Worm (Caenorhabditis elegans) whole organism, L2 larva: Measurements from ENCODE around the gene col-72.

Source experiments
- C34F6.9 ChIP-seq: fragments of 150-350 bp; optimal IDR thresholded peaks from 2 replicates; lab custom pipeline; 2014; ENCODE audit warnings: missing biosample characterization, missing genetic modification characterization
- F13H6.1 ChIP-seq: sonication (generic microtip); optimal IDR thresholded peaks from 2 replicates; lab custom pipeline; 2016; ENCODE audit warnings: missing genetic modification characterization, missing compliant biosample characterization
- R02D3.7 ChIP-seq: fragments of 150-350 bp; optimal IDR thresholded peaks from 2 replicates; lab custom pipeline; 2014; ENCODE audit warnings: missing biosample characterization, missing genetic modification characterization
- Y55F3AM.14 ChIP-seq: fragments of 200-800 bp; sonication (Bioruptor generic); optimal IDR thresholded peaks from 2 replicates; lab custom pipeline; 2018; ENCODE audit warnings: mild to moderate bottlenecking, missing genetic modification characterization, missing compliant biosample characterization
- ZK546.5 ChIP-seq: sonication (generic microtip); optimal IDR thresholded peaks from 2 replicates; lab custom pipeline; 2017; ENCODE audit warnings: missing biosample characterization, missing genetic modification characterization
- alr-1 ChIP-seq: fragments of 150-350 bp; optimal IDR thresholded peaks from 2 replicates; lab custom pipeline; 2014; ENCODE audit warnings: missing biosample characterization, missing genetic modification characterization
- aly-2 ChIP-seq: fragments of 150-350 bp; optimal IDR thresholded peaks from 2 replicates; lab custom pipeline; 2014; ENCODE audit warnings: missing biosample characterization, missing genetic modification characterization
- blmp-1 ChIP-seq: sonication (generic microtip); optimal IDR thresholded peaks from 2 replicates; lab custom pipeline; 2017; ENCODE audit warnings: missing genetic modification characterization, mild to moderate bottlenecking, missing compliant biosample characterization, antibody characterized with exemption, moderate library complexity; ENCODE audit not compliant: insufficient read depth
- ceh-82 ChIP-seq: fragments of 150-350 bp; optimal IDR thresholded peaks from 2 replicates; lab custom pipeline; 2014; ENCODE audit warnings: missing biosample characterization, missing genetic modification characterization
- crh-2 ChIP-seq: sonication (generic microtip); optimal IDR thresholded peaks from 2 replicates; lab custom pipeline; 2017; ENCODE audit warnings: missing biosample characterization, missing genetic modification characterization
- dmd-4 ChIP-seq: sonication (generic microtip); optimal IDR thresholded peaks from 2 replicates; lab custom pipeline; 2017; ENCODE audit warnings: missing biosample characterization, missing genetic modification characterization
- egl-27 ChIP-seq: sonication (generic microtip); optimal IDR thresholded peaks from 3 replicates; lab custom pipeline; 2017; ENCODE audit warnings: missing biosample characterization, missing genetic modification reagents, missing genetic modification characterization
- fos-1 ChIP-seq: fragments of 150-350 bp; optimal IDR thresholded peaks from 2 replicates; lab custom pipeline; 2014; ENCODE audit warnings: missing biosample characterization, missing genetic modification characterization
- gmeb-1 ChIP-seq: fragments of 150-350 bp; optimal IDR thresholded peaks from 2 replicates; lab custom pipeline; 2014; ENCODE audit warnings: missing biosample characterization, missing genetic modification characterization
- lin-11 ChIP-seq: fragments of 150-350 bp; sonication (generic microtip); optimal IDR thresholded peaks from 2 replicates; lab custom pipeline; 2014; ENCODE audit warnings: missing biosample characterization, missing genetic modification characterization, inconsistent platforms, mixed read lengths
- lin-39 ChIP-seq: fragments of 150-350 bp; optimal IDR thresholded peaks from 2 replicates; lab custom pipeline; 2014; ENCODE audit warnings: missing biosample characterization, missing genetic modification reagents, missing genetic modification characterization
- mab-5 ChIP-seq: fragments of 150-350 bp; optimal IDR thresholded peaks from 2 replicates; lab custom pipeline; 2014; ENCODE audit warnings: missing biosample characterization, missing genetic modification characterization
- mbf-1 ChIP-seq: sonication (generic microtip); optimal IDR thresholded peaks from 2 replicates; lab custom pipeline; 2017; ENCODE audit warnings: missing biosample characterization, missing genetic modification characterization
- mdl-1 ChIP-seq, 2 experiments: fragments of 150-350 bp in 1 of 2; sonication (generic microtip) in 1 of 2; optimal IDR thresholded peaks; 2 replicates each; lab custom pipeline; 2017; ENCODE audit warnings: missing biosample characterization in 2 of 2, missing genetic modification characterization in 2 of 2
- nhr-11 ChIP-seq: fragments of 150-350 bp; optimal IDR thresholded peaks from 2 replicates; lab custom pipeline; 2014; ENCODE audit warnings: missing biosample characterization, missing genetic modification characterization
- nhr-12 ChIP-seq: fragments of 150-350 bp; optimal IDR thresholded peaks from 2 replicates; lab custom pipeline; 2014; ENCODE audit warnings: missing biosample characterization, missing genetic modification characterization
- nhr-129 ChIP-seq: fragments of 150-350 bp; optimal IDR thresholded peaks from 2 replicates; lab custom pipeline; 2014; ENCODE audit warnings: missing biosample characterization, missing genetic modification characterization
- nhr-23 ChIP-seq: fragments of 150-350 bp; optimal IDR thresholded peaks from 2 replicates; lab custom pipeline; 2014; ENCODE audit warnings: missing biosample characterization, missing genetic modification reagents, missing genetic modification characterization
- nhr-237 ChIP-seq: fragments of 150-350 bp; optimal IDR thresholded peaks from 2 replicates; lab custom pipeline; 2014; ENCODE audit warnings: missing biosample characterization, missing genetic modification characterization
- nhr-25 ChIP-seq: fragments of 150-350 bp; sonication (generic microtip); optimal IDR thresholded peaks from 3 replicates; lab custom pipeline; 2014; ENCODE audit warnings: missing biosample characterization, missing genetic modification characterization
- nhr-6 ChIP-seq: fragments of 150-350 bp; optimal IDR thresholded peaks from 2 replicates; lab custom pipeline; 2014; ENCODE audit warnings: missing biosample characterization, missing genetic modification characterization
- nhr-77 ChIP-seq: fragments of 150-350 bp; optimal IDR thresholded peaks from 2 replicates; lab custom pipeline; 2014; ENCODE audit warnings: missing biosample characterization, missing genetic modification characterization
- peb-1 ChIP-seq: fragments of 150-350 bp; optimal IDR thresholded peaks from 2 replicates; lab custom pipeline; 2014; ENCODE audit warnings: missing biosample characterization, missing genetic modification characterization
- skn-1 ChIP-seq: sonication (generic microtip); optimal IDR thresholded peaks from 2 replicates; lab custom pipeline; 2017; ENCODE audit warnings: missing biosample characterization, missing genetic modification characterization
- sma-9 ChIP-seq, 2 experiments: fragments of 150-350 bp in 1 of 2; sonication (generic microtip) in 1 of 2; optimal IDR thresholded peaks; 2 replicates each; lab custom pipeline; 2014 to 2016; ENCODE audit warnings: missing genetic modification characterization in 2 of 2, mild to moderate bottlenecking in 1 of 2, missing biosample characterization in 1 of 2, missing compliant biosample characterization in 1 of 2, missing genetic modification reagents in 1 of 2, moderate library complexity in 1 of 2
- snpc-4 ChIP-seq: fragments of 150-350 bp; optimal IDR thresholded peaks from 2 replicates; lab custom pipeline; 2014; ENCODE audit warnings: missing biosample characterization, missing genetic modification characterization
- unc-55 ChIP-seq: fragments of 150-350 bp; sonication (generic microtip); optimal IDR thresholded peaks from 3 replicates; lab custom pipeline; 2014; ENCODE audit warnings: missing biosample characterization, missing genetic modification reagents, missing genetic modification characterization
- unc-62 ChIP-seq: fragments of 150-350 bp; optimal IDR thresholded peaks from 2 replicates; lab custom pipeline; 2014; ENCODE audit warnings: missing biosample characterization, missing genetic modification reagents, missing genetic modification characterization
- zag-1 ChIP-seq: fragments of 150-350 bp; optimal IDR thresholded peaks from 2 replicates; lab custom pipeline; 2014; ENCODE audit warnings: missing biosample characterization, missing genetic modification characterization
- ztf-1 ChIP-seq: fragments of 200-800 bp; sonication (Bioruptor generic); conservative IDR thresholded peaks from 2 replicates; pipeline ENCODE4 v1.3.6; 2022; ENCODE audit warnings: missing genetic modification characterization, missing compliant biosample characterization
- ztf-11 ChIP-seq: sonication (generic microtip); optimal IDR thresholded peaks from 2 replicates; lab custom pipeline; 2017; ENCODE audit warnings: missing biosample characterization, missing genetic modification characterization
- ztf-4 ChIP-seq: fragments of 150-350 bp; optimal IDR thresholded peaks from 2 replicates; lab custom pipeline; 2014; ENCODE audit warnings: missing biosample characterization, missing genetic modification characterization

col-72 gene

ce11 chrII:3524097-3524496, at the start of gene col-72:
TSS of gene col-72 (minus strand) at chrII:3524197.
- TF ChIP-seq lin-39 (tag; lab: Kevin White, UChicago), result no peak
- no peak for TF ChIP-seq C34F6.9 (tag; lab: Kevin White, UChicago)
- no peak for TF ChIP-seq fos-1 (tag; lab: Kevin White, UChicago)
- TF ChIP-seq ceh-82, result no peak
- no peak for TF ChIP-seq R02D3.7 (tag; lab: Kevin White, UChicago)
- no peak for TF ChIP-seq ztf-11 (tag; lab: Kevin White, UChicago)
- TF ChIP-seq lin-11 (tag; lab: Kevin White, UChicago), result no peak
- TF ChIP-seq Y55F3AM.14 (GFP tag; lab: Kevin White, UChicago), result no peak
- TF ChIP-seq unc-62 (GFP tag; lab: Kevin White, UChicago), result no peak
- no peak for TF ChIP-seq mdl-1 (tag; optimal IDR thresholded peaks at IDR 0.05; lab: Kevin White, UChicago)
- no peak for TF ChIP-seq alr-1 (tag; lab: Kevin White, UChicago)
- TF ChIP-seq egl-27 (tag; lab: Kevin White, UChicago), result no peak
- TF ChIP-seq dmd-4 (tag; lab: Kevin White, UChicago), result no peak
- TF ChIP-seq sma-9 (GFP tag; optimal IDR thresholded peaks at IDR 0.05; lab: Kevin White, UChicago), result no peak
- no peak for TF ChIP-seq sma-9 (tag; optimal IDR thresholded peaks at IDR 0.05; lab: Kevin White, UChicago)
- TF ChIP-seq nhr-237 (tag; lab: Kevin White, UChicago), result no peak
- no peak for TF ChIP-seq nhr-12
- TF ChIP-seq snpc-4 (tag; lab: Kevin White, UChicago), result no peak
- TF ChIP-seq nhr-23, result no peak
- no peak for TF ChIP-seq ztf-4

ce11 chrII:3573255-3573654, 49.3 kb upstream of the col-72 start, which contains the start of gene clec-130:
TSS of gene clec-130 (plus strand) at chrII:3573555.
- TF ChIP-seq nhr-77 (tag; lab: Kevin White, UChicago), result no peak
- no peak for TF ChIP-seq alr-1 (tag; lab: Kevin White, UChicago)
- no peak for TF ChIP-seq nhr-129 (tag; lab: Kevin White, UChicago)
- no peak for TF ChIP-seq nhr-6 (tag; lab: Kevin White, UChicago)
- no peak for TF ChIP-seq skn-1 (tag; lab: Kevin White, UChicago)
- no peak for TF ChIP-seq blmp-1 (tag; lab: Kevin White, UChicago)
- TF ChIP-seq dmd-4 (tag; lab: Kevin White, UChicago), result no peak
- no peak for TF ChIP-seq aly-2 (tag; lab: Kevin White, UChicago)
- no peak for TF ChIP-seq ZK546.5 (tag; lab: Kevin White, UChicago)
- TF ChIP-seq egl-27 (tag; lab: Kevin White, UChicago), result no peak
- no peak for TF ChIP-seq Y55F3AM.14 (GFP tag; lab: Kevin White, UChicago)
- no peak for TF ChIP-seq mab-5
- no peak for TF ChIP-seq ztf-4
- no peak for TF ChIP-seq peb-1 (tag; lab: Kevin White, UChicago)
- no peak for TF ChIP-seq snpc-4 (tag; lab: Kevin White, UChicago)
- TF ChIP-seq ztf-1, result no peak
- no peak for TF ChIP-seq nhr-25 (tag; lab: Kevin White, UChicago)
- no peak for TF ChIP-seq mbf-1 (tag; lab: Kevin White, UChicago)
- TF ChIP-seq nhr-11 (tag; lab: Kevin White, UChicago), result no peak
- no peak for TF ChIP-seq ceh-82

- TF ChIP-seq gmeb-1 (tag; lab: Kevin White, UChicago) (no peak), crh-2 (tag; lab: Kevin White, UChicago) (no peak), alr-1 (tag; lab: Kevin White, UChicago) (no peak), zag-1 (tag; lab: Kevin White, UChicago) (no peak), skn-1 (tag; lab: Kevin White, UChicago) (no peak), unc-55 (GFP tag; lab: Kevin White, UChicago) (no peak), ZK546.5 (tag; lab: Kevin White, UChicago) (no peak), R02D3.7 (tag; lab: Kevin White, UChicago) (no peak), F13H6.1 (tag; lab: Kevin White, UChicago) (no peak)
- TF ChIP-seq, all 48 proteins: peak for 0
Observed at ce11 chrII:3570927-3571538, 47.0 kb upstream of the col-72 start, which contains the start of the genes clec-128 and clec-129. TSS of gene clec-128 (minus strand) at chrII:3571027. TSS of gene clec-129 (plus strand) at chrII:3571488.
